Fruit fly (Drosophila melanogaster): ENCODE measurements around the gene CG34258.

Gene CG34258

DNA sequence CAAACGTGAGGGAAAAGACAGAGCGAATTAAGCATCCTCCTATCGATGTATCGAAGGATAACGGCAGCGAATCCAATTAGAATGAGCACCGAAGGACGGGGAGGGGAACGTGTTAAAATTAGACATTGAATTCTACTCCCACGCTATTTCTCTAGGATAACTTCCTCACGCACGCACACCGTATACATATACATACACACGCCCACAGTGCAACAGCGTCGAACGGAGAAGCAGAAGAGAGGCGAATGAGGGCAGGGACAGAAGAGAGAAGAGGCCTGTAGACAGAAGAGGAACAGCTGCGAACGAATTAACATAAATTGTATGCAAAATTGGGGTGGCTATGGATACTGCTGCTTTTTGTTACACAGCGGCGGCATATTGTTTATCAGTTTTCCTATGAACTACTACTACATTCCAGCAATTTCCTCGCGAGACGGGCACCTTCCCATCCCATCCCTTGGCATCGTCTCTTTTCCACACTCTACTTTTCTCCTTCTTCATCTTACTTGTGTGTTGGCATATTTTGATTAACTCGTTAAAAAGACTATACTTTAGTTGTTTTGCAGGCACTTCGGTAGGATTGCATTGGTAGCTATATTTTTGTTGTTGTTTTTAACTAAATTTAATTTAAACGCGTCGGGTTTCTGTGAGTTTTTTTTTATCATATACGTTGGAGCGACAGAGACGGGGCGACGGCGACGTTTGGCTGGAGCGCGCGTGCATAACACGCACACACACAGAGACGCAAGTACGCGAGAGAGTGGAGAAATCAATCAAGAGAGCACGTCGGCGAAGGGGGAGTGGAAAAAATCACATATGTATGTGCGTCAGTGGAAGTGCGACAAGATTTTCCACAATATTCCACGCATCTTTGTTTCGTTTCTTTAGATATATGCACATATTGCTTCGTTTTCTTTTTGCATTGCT lies 43.3 kb downstream of the CG34258 start:
- TF ChIP-seq EcR (GFP tag; optimal IDR thresholded peaks at IDR 0.05) (no peak), CG8478 (optimal IDR thresholded peaks at IDR 0.05) (no peak), usp (GFP tag; optimal IDR thresholded peaks at IDR 0.05) (no peak), Dll (optimal IDR thresholded peaks at IDR 0.05) (no peak), pan (optimal IDR thresholded peaks at IDR 0.05) (no peak), psq (optimal IDR thresholded peaks at IDR 0.05) (no peak)

DNA sequence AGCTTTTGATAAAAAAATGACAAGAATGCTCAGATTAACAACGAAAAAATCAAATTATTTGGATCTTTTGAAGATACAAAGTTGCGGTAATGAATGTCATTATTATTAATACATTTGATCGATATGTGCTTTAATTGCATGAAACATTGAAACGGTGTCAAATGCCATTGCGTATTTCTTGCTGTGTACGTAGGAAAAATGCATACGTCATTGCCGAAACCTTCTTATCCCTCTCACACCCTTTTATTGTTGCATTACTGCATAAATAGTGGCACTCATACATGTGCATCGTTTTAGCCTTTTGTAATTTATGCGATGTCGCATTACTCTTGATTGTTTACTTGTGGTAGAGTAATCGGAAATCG lies 44.1 kb downstream of the CG34258 start:
- TF ChIP-seq pan (optimal IDR thresholded peaks at IDR 0.05) (no peak), CG8478 (optimal IDR thresholded peaks at IDR 0.05) (no peak), Dll (optimal IDR thresholded peaks at IDR 0.05) (no peak), usp (GFP tag; optimal IDR thresholded peaks at IDR 0.05) (no peak), psq (optimal IDR thresholded peaks at IDR 0.05) (no peak), EcR (GFP tag; optimal IDR thresholded peaks at IDR 0.05) (no peak)

- TF ChIP-seq CG8478 (optimal IDR thresholded peaks at IDR 0.05) (peak; percentile 37), pan (optimal IDR thresholded peaks at IDR 0.05) (no peak), usp (GFP tag; optimal IDR thresholded peaks at IDR 0.05) (no peak), EcR (GFP tag; optimal IDR thresholded peaks at IDR 0.05) (no peak)
These were observed 44.7 kb downstream of the CG34258 start for dm6 chr3L:19906780-19907705.

DNA sequence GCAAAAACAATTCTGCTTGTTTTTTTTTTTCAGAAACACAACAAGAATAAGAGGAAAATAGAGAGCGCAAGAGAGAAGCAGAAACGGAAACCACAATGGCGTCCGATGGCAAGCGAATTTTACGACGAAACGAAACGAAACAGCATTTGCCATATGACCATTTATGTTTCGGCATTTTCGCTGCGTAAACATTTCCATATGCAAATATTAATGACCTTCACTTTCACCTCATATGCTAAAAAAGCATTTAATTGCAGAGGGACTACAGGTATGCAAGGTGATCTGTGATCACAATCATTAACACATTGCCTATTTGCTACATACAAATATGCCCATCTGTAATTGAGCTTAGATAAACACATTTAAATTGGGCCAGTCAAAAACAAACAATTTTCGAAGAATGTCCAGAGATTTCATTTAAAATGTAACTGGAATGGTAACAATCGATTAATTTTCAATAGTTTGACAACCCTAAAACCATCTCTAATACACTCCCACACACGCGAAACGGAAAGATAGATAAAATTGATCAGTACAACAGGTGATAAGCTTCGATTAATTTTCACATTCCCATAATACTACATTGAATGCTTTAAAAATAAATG lies 45.5 kb downstream of the CG34258 start:
- no peak for TF ChIP-seq CG8478 (optimal IDR thresholded peaks at IDR 0.05)
- no peak for TF ChIP-seq EcR (GFP tag; optimal IDR thresholded peaks at IDR 0.05)
- no peak for TF ChIP-seq Dll (optimal IDR thresholded peaks at IDR 0.05)

DNA sequence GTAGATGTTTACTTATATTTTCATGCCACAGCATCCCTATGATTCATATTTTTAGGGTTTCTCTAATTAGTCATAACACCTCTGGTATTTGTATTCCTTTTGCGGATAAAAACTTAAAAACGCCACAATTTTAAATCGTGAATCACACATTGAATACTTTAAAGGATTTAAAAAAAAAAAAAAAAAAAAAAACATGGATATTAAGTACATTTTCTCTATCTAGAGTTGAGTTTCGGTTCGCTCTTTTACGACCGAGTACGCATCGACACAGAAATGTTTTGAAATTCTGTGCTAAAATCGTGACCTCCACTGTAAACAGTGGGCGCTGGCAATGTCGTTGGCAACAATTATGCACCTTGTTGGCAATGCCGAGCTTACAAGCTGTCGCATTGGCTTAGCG lies 46.3 kb downstream of the CG34258 start:
- TF ChIP-seq Dll (optimal IDR thresholded peaks at IDR 0.05) (no peak), CG8478 (optimal IDR thresholded peaks at IDR 0.05) (no peak), pan (optimal IDR thresholded peaks at IDR 0.05) (no peak), psq (optimal IDR thresholded peaks at IDR 0.05) (no peak)

DNA sequence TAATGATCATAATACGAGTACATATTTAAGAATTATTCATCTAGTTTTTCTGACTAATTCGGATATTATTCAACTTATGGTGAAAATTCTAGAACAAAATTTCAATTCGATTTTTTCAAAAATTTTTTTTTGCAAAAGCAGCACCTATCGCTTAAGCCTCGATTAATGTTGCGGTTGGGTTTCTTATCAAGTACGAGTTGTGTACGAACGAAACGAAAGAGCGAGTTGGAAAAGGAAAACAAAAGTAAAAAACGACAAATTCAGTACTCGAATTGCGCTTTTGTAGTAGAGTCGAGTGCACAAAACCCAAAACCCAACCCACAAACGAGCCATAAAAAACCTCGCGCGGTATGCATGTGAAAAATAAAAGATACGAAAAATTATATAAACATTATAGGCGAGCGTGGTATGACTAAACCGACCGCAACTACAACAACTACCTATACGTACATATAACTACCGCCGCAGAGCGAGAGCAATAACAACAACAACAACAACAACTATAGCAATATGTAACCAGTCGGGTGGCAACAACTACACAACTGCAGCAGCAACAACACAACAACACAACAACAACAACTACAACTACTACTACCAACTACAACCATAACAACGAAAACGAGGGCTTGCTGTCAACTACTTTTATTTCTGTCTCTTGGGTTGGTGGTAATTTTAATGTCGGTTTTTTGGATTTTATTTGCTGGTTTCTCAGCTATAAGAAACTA lies 47.2 kb downstream of the CG34258 start:
- no peak for TF ChIP-seq Dll (optimal IDR thresholded peaks at IDR 0.05)
- TF ChIP-seq pan (optimal IDR thresholded peaks at IDR 0.05), result no peak
- no peak for TF ChIP-seq EcR (GFP tag; optimal IDR thresholded peaks at IDR 0.05)
- TF ChIP-seq CG8478 (optimal IDR thresholded peaks at IDR 0.05), result no peak
- no peak for TF ChIP-seq psq (optimal IDR thresholded peaks at IDR 0.05)
- TF ChIP-seq usp (GFP tag; optimal IDR thresholded peaks at IDR 0.05), result no peak

DNA sequence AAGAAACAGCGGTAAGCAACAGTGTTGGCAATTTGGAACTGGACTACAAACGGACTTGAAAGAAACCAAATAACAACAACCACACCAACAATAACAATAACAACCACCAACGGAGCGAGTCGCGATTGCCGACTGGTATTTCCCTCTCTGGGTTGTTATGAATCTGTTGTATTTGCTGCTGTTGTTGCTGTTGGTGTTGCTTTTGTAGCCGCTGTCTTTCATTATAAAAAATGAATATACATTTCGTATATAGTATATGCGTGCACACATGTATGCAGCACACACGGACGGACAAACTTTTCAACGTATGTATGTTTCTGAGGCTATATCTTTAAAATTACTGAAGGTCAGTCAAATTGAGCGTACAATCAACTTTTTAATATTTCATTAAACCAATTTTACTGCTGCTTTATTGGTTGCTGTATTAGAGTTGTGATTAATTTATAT lies 48.3 kb downstream of the CG34258 start:
- TF ChIP-seq psq (optimal IDR thresholded peaks at IDR 0.05) (no peak), usp (GFP tag; optimal IDR thresholded peaks at IDR 0.05) (no peak), Dll (optimal IDR thresholded peaks at IDR 0.05) (no peak), pan (optimal IDR thresholded peaks at IDR 0.05) (no peak), EcR (GFP tag; optimal IDR thresholded peaks at IDR 0.05) (no peak), CG8478 (optimal IDR thresholded peaks at IDR 0.05) (no peak)

- TF ChIP-seq CG8478 (optimal IDR thresholded peaks at IDR 0.05) (no peak), psq (optimal IDR thresholded peaks at IDR 0.05) (no peak), usp (GFP tag; optimal IDR thresholded peaks at IDR 0.05) (no peak), pan (optimal IDR thresholded peaks at IDR 0.05) (no peak), EcR (GFP tag; optimal IDR thresholded peaks at IDR 0.05) (no peak), Dll (optimal IDR thresholded peaks at IDR 0.05) (no peak)
These were observed 49.0 kb downstream of the CG34258 start for dm6 chr3L:19902560-19903399.

DNA sequence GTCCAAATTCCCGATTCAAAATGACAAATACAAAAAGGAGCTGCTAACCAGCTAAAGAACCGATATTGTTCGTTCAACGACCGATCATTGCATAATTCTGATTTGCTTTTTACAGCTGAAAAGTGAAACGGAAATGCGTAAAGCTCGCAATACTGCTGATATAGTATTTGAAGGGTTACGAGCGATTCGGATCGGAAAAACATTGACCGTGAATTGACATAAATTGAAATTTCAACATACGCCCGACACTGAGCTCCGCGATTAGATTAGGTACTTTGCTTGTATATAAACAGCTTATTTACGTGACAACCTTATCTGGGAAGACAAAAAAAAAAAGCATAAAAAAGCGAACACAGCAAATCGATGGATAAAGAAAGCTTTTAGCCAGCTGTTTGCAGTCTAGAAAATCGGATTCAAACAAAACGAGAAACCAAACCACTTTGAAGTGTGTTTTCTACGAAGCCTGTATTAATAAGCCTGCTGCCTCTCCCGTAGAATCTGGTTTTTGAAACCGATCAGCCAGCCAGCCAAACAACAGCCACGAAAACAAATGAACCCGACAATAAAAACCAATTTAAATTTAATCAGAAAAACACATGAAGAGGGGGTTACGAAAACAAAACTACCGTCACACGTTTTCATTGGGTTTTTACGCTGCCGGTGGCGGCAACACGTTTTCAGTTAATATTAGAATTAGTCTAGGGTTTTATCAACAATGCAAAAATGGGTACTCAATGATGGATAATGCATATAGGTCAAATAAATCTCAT lies 50.1 kb downstream of the CG34258 start:
- TF ChIP-seq Dll (optimal IDR thresholded peaks at IDR 0.05) (no peak), pan (optimal IDR thresholded peaks at IDR 0.05) (no peak), psq (optimal IDR thresholded peaks at IDR 0.05) (no peak), EcR (GFP tag; optimal IDR thresholded peaks at IDR 0.05) (no peak)

All from whole organism.